Worm (Caenorhabditis elegans) whole organism, L4/young adult: ENCODE results near the gene F49H6.8.

Experiments used
- W03F9.2 ChIP-seq: fragments of 150-350 bp; optimal IDR thresholded peaks from 2 replicates; lab custom pipeline; 2014; ENCODE audit warnings: missing biosample characterization, missing genetic modification characterization
- dao-5 ChIP-seq: sonication (generic microtip); optimal IDR thresholded peaks from 2 replicates; lab custom pipeline; 2016; ENCODE audit warnings: missing genotype, missing genetic modification characterization, moderate library complexity, missing compliant biosample characterization
- him-1 ChIP-seq: sonication (generic microtip); optimal IDR thresholded peaks from 2 replicates; lab custom pipeline; 2016; ENCODE audit warnings: missing genotype, missing genetic modification reagents, missing genetic modification characterization, missing compliant biosample characterization

Gene F49H6.8

DNA sequence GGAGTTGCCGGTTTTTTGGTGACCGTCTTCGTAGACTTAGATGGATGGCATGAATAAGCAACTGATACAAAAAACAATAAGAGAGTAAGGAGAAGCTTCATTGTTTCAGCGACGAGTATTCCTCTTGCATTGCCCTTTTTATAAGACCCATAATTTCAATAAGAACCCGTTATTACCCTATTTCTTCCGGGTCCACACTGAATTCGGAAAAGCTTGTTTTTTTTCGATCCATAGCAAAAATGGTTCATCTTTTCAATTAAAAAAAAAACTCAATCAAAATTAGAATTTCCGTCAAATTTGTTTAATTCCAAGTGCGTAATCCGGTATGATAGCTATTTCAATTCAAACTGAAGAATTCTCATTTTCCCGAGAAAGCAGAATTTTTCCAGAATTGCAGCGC, 35.4 kb downstream of the F49H6.8 start, which contains the start of gene Y102A5C.40:
TSS of gene Y102A5C.40 (minus strand) at position 101 of the 400 bp plus-strand sequence.
- TF ChIP-seq dao-5 (tag; lab: Kevin White, UChicago) (no peak), W03F9.2 (no peak), him-1 (tag; lab: Kevin White, UChicago) (no peak)

DNA sequence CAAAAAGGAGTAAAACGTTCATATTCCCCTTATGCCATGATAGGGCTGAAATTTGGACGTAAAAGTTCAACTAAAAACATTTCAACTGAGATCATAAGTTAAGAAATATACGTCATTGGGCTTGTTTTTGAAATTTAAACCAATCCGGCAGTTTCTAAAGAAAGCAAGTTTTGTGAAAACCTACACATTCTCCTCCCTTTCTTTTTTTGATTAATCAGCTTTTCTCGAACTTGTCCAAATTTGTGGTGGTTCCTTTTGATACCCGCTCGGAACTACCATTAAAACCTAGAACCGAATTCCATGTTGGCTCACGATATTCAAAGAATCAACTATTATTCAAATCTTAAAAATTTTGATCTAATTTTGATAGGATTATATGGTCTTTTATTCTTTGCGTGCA, 42.1 kb downstream of the F49H6.8 start, which contains the start of gene srz-54:
TSS of gene srz-54 (plus strand) at position 301 of the 400 bp plus-strand sequence.
- TF ChIP-seq W03F9.2 (no peak), dao-5 (tag; lab: Kevin White, UChicago) (no peak), him-1 (tag; lab: Kevin White, UChicago) (no peak)

DNA sequence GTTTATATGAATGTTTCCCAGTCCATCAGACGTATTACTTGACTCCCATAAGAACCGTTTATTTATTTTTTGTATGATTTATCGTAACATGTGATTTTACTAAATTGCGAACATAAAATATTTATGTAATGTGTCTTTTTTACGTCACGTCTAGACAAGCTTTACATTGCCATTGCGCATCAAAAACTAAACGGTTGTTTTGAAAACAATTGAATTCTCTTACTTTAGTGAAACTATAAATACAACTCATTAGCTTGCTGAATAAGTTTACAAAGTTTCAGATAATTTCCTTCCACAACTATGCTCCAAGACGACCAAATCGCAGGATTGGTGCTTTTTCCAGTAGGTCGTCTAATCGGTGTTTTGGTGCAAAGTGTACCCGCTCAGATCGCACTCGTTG, 47.5 kb downstream of the F49H6.8 start, which contains the start of gene srx-54:
TSS of gene srx-54 (plus strand) at position 301 of the 400 bp plus-strand sequence.
- TF ChIP-seq dao-5 (tag; lab: Kevin White, UChicago): no peak
- TF ChIP-seq W03F9.2: no peak
- TF ChIP-seq him-1 (tag; lab: Kevin White, UChicago): no peak

DNA sequence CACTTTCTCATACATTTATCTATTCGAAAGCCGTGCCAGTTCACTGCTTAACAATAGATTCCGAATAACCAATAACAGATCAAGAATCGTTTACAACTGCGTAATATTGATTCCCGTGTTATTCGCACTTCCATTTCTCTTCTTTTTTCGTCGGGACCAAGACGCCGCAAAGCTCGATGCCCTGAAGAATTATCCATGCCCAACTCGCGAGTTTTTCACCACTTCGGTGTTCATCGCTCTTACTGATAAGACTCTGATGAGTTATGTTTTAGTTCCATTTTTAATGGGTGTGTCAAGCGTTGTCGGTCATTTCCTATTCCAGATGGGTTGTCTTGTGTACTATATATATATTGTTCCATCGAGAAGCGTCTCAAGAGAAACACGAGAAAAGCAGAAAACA, 49.1 kb downstream of the F49H6.8 start:
- TF ChIP-seq dao-5 (tag; lab: Kevin White, UChicago) (no peak), W03F9.2 (no peak), him-1 (tag; lab: Kevin White, UChicago) (no peak)
